Worm (Caenorhabditis elegans): ENCODE results near the gene K06G5.3.

The K06G5.3 gene

DNA sequence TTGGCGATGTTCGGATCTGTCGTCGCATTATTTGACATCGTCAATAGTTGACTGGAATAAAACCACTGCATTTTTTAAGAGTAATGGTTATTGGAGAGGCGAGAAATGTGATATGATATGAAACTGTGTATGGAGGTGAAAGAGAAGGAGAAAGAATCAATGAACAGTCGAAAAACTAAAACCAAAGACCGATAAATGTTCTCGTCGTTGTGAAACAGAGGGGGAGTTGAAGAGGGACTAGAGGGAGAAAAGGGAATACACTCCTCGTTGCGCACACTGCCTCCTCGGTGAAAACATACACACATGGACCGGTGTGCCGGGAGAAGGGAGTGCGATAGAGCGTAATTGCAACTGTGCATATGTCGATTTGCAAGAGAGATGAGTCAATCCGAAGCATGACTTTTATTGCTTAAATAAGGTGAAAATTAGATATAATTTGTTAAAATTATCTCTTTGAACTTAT is 53.5 kb downstream of the K06G5.3 start, which contains the start of gene sym-4 (continued):
- peak; percentile 95 for TF ChIP-seq dox-1 (GFP tag; IDR thresholded peaks at IDR 0.05)
- TF ChIP-seq ceh-58 (GFP tag; IDR thresholded peaks at IDR 0.05) = no peak
- no peak for TF ChIP-seq nhr-27 (tag; optimal IDR thresholded peaks at IDR 0.05)
- TF ChIP-seq ztf-22 (GFP tag; optimal IDR thresholded peaks at IDR 0.05) = peak; percentile 79
- no peak for TF ChIP-seq ztf-25 (GFP tag; IDR thresholded peaks at IDR 0.05)
- TF ChIP-seq ama-1 (optimal IDR thresholded peaks at IDR 0.05) = no peak
- TF ChIP-seq ama-1 (GFP tag; optimal IDR thresholded peaks at IDR 0.05) = no peak
- no peak for TF ChIP-seq nfya-1 (tag; optimal IDR thresholded peaks at IDR 0.05; ENCODE audit: borderline replicate concordance, insufficient read depth)
- no peak for TF ChIP-seq tbx-9 (tag; optimal IDR thresholded peaks at IDR 0.05; ENCODE audit: borderline replicate concordance)
- TF ChIP-seq F23B12.7 (tag; optimal IDR thresholded peaks at IDR 0.05; ENCODE audit: insufficient read depth) = peak; percentile 63
- TF ChIP-seq Y79H2A.3 (GFP tag; conservative IDR thresholded peaks at IDR 0.05) = no peak
- TF ChIP-seq pha-4 (tag; optimal IDR thresholded peaks at IDR 0.05) = peak; percentile 68
- peak; percentile 80 for TF ChIP-seq cebp-1 (GFP tag; IDR thresholded peaks at IDR 0.05)
- TF ChIP-seq cebp-1 (tag; optimal IDR thresholded peaks at IDR 0.05) = peak; percentile 93
- TF ChIP-seq Y67H2A.10 (GFP tag; conservative IDR thresholded peaks at IDR 0.05) = peak; percentile 73; the same call in 1 of the 2 replicates
- TF ChIP-seq zfh-2 (GFP tag; conservative IDR thresholded peaks at IDR 0.05) = peak; percentile 89
- TF ChIP-seq pbrm-1 (GFP tag; IDR thresholded peaks at IDR 0.05) = peak; percentile 72; the same call in 1 of the 2 replicates
- TF ChIP-seq xnd-1 (tag; optimal IDR thresholded peaks at IDR 0.05) = no peak
- TF ChIP-seq snpc-4 (GFP tag; optimal IDR thresholded peaks at IDR 0.05) = no peak
- peak; percentile 4 to 79 (median 66) for TF ChIP-seq snpc-4 (tag; optimal IDR thresholded peaks at IDR 0.05)
- TF ChIP-seq snpc-1.1 (tag; optimal IDR thresholded peaks at IDR 0.05; ENCODE audit: insufficient read depth) = no peak
- TF ChIP-seq hmg-20 (GFP tag; IDR thresholded peaks at IDR 0.05) = no peak
- peak; percentile 83; the same call in 1 of the 2 replicates for TF ChIP-seq let-526 (GFP tag; IDR thresholded peaks at IDR 0.05)
- TF ChIP-seq madf-3 (GFP tag; IDR thresholded peaks at IDR 0.05) = no peak
- no peak for TF ChIP-seq hsf-1 (GFP tag; IDR thresholded peaks at IDR 0.05)
- TF ChIP-seq snpc-1.3 (tag; optimal IDR thresholded peaks at IDR 0.05; ENCODE audit: insufficient read depth) = no peak
- TF ChIP-seq madf-6 (GFP tag; IDR thresholded peaks at IDR 0.05) = no peak
- no peak for TF ChIP-seq F55B11.4 (tag; optimal IDR thresholded peaks at IDR 0.05; ENCODE audit: borderline replicate concordance, insufficient read depth)
- no peak for TF ChIP-seq sdz-38 (tag; optimal IDR thresholded peaks at IDR 0.05)
- peak; percentile 82 for TF ChIP-seq athp-1 (tag; optimal IDR thresholded peaks at IDR 0.05)
- TF ChIP-seq F49E8.2 (tag; optimal IDR thresholded peaks at IDR 0.05; ENCODE audit: insufficient read depth) = no peak
- TF ChIP-seq efl-1 (GFP tag; optimal IDR thresholded peaks at IDR 0.05) = peak; percentile 12
- TF ChIP-seq rpc-1 (optimal IDR thresholded peaks at IDR 0.05) = no peak
- no peak for TF ChIP-seq rpc-1 (tag; optimal IDR thresholded peaks at IDR 0.05)
- peak; percentile 67 for TF ChIP-seq ZK185.1 (tag; optimal IDR thresholded peaks at IDR 0.05; ENCODE audit: poor library complexity, severe bottlenecking)
- peak; percentile 77 for TF ChIP-seq chd-7 (tag; optimal IDR thresholded peaks at IDR 0.05)
- no peak for TF ChIP-seq attf-3 (GFP tag; conservative IDR thresholded peaks at IDR 0.05)
- TF ChIP-seq hmg-1.2 (GFP tag; IDR thresholded peaks at IDR 0.05) = peak; percentile 91
- TF ChIP-seq snpc-3.4 (tag; optimal IDR thresholded peaks at IDR 0.05) = no peak
- TF ChIP-seq ceh-79 (tag; optimal IDR thresholded peaks at IDR 0.05) = no peak
- no peak for TF ChIP-seq dpl-1 (GFP tag; optimal IDR thresholded peaks at IDR 0.05)
- TF ChIP-seq unc-130 (GFP tag; optimal IDR thresholded peaks at IDR 0.05) = no peak
- TF ChIP-seq Y53F4B.3 (GFP tag; IDR thresholded peaks at IDR 0.05) = no peak
- TF ChIP-seq ztf-6 (GFP tag; IDR thresholded peaks at IDR 0.05) = no peak
- TF ChIP-seq akir-1 (GFP tag; optimal IDR thresholded peaks at IDR 0.05) = peak; percentile 30
- peak; percentile 87 for TF ChIP-seq ztf-18 (tag; optimal IDR thresholded peaks at IDR 0.05)
- TF ChIP-seq mes-4 (tag; optimal IDR thresholded peaks at IDR 0.05) = no peak
- peak; percentile 87 for TF ChIP-seq madf-10 (tag; optimal IDR thresholded peaks at IDR 0.05)
- peak; percentile 98 for TF ChIP-seq attf-5 (GFP tag; optimal IDR thresholded peaks at IDR 0.05)

Measured in whole organism, young adult.